Fruit fly (Drosophila melanogaster) Kc167 (cell line): Measurements from ENCODE around the gene ZAP3.

Experiments
- Myc ChIP-seq: fragments of >200 bp; optimal IDR thresholded peaks from 2 replicates; lab custom pipeline; 2017; ENCODE audit warnings: missing external identifiers
- Sin3A ChIP-seq: fragments of >200 bp; optimal IDR thresholded peaks from 2 replicates; lab custom pipeline; 2018; ENCODE audit warnings: missing external identifiers
- h ChIP-seq: fragments of >200 bp; optimal IDR thresholded peaks from 3 replicates; lab custom pipeline; 2018; ENCODE audit warnings: missing external identifiers
- insv ChIP-seq: fragments of >200 bp; optimal IDR thresholded peaks from 3 replicates; lab custom pipeline; 2018; ENCODE audit warnings: missing external identifiers
- psq ChIP-seq: fragments of >200 bp; optimal IDR thresholded peaks from 2 replicates; lab custom pipeline; 2017; ENCODE audit warnings: missing external identifiers
- ttk ChIP-seq: sonication (Bioruptor generic); optimal IDR thresholded peaks from 2 replicates; lab custom pipeline; 2017; ENCODE audit warnings: missing external identifiers

ZAP3 gene

dm6 chrX:10082185-10082949 lies at the start of gene ZAP3:
Gene ZAP3, minus strand, starts transcription at chrX:10082492.
- TF ChIP-seq ttk (lab: Kevin White, UChicago) (no peak), insv (no peak), h (lab: Kevin White, UChicago) (no peak)

dm6 chrX:10127204-10127603 lies 44.9 kb upstream of the ZAP3 start:
- TF ChIP-seq insv (no peak), Sin3A (no peak), Myc (lab: Kevin White, UChicago) (no peak), ttk (lab: Kevin White, UChicago) (no peak), h (lab: Kevin White, UChicago) (no peak), psq (lab: Kevin White, UChicago) (no peak)

- TF ChIP-seq h (lab: Kevin White, UChicago) = no peak
- TF ChIP-seq insv = no peak
- no peak for TF ChIP-seq Sin3A
- TF ChIP-seq psq (lab: Kevin White, UChicago) = no peak
- TF ChIP-seq ttk (lab: Kevin White, UChicago) = no peak
- no peak for TF ChIP-seq Myc (lab: Kevin White, UChicago)
Observed at dm6 chrX:10125629-10126028, 43.3 kb upstream of the ZAP3 start.

- no peak for TF ChIP-seq h (lab: Kevin White, UChicago)
- TF ChIP-seq Sin3A = no peak
- TF ChIP-seq ttk (lab: Kevin White, UChicago) = no peak
- no peak for TF ChIP-seq Myc (lab: Kevin White, UChicago)
- no peak for TF ChIP-seq psq (lab: Kevin White, UChicago)
- TF ChIP-seq insv = no peak
Observed at dm6 chrX:10118333-10118732, 36.0 kb upstream of the ZAP3 start.

- TF ChIP-seq insv = no peak
Observed at dm6 chrX:10115582-10116207, 33.4 kb upstream of the ZAP3 start.

- TF ChIP-seq Myc (lab: Kevin White, UChicago) = no peak
- no peak for TF ChIP-seq insv
Observed at dm6 chrX:10113910-10114790, 31.9 kb upstream of the ZAP3 start.

dm6 chrX:10110898-10111297 lies 28.6 kb upstream of the ZAP3 start:
- TF ChIP-seq h (lab: Kevin White, UChicago) (no peak), ttk (lab: Kevin White, UChicago) (no peak), psq (lab: Kevin White, UChicago) (no peak), Sin3A (no peak), insv (no peak), Myc (lab: Kevin White, UChicago) (no peak)

dm6 chrX:10108286-10108685 lies 26.0 kb upstream of the ZAP3 start:
- TF ChIP-seq Sin3A (no peak), ttk (lab: Kevin White, UChicago) (no peak), h (lab: Kevin White, UChicago) (no peak), psq (lab: Kevin White, UChicago) (no peak), insv (no peak), Myc (lab: Kevin White, UChicago) (no peak)

- no peak for TF ChIP-seq ttk (lab: Kevin White, UChicago)
- TF ChIP-seq psq (lab: Kevin White, UChicago) = no peak
- TF ChIP-seq Myc (lab: Kevin White, UChicago) = no peak
- no peak for TF ChIP-seq h (lab: Kevin White, UChicago)
- TF ChIP-seq insv = no peak
- TF ChIP-seq Sin3A = no peak
Observed at dm6 chrX:10106562-10107147, 24.4 kb upstream of the ZAP3 start.

- no peak for TF ChIP-seq ttk (lab: Kevin White, UChicago)
- no peak for TF ChIP-seq h (lab: Kevin White, UChicago)
- TF ChIP-seq psq (lab: Kevin White, UChicago) = no peak
- no peak for TF ChIP-seq insv
- TF ChIP-seq Myc (lab: Kevin White, UChicago) = no peak
- TF ChIP-seq Sin3A = no peak
Observed at dm6 chrX:10105701-10106307, 23.5 kb upstream of the ZAP3 start.

dm6 chrX:10104477-10104876 lies 22.2 kb upstream of the ZAP3 start:
- TF ChIP-seq Myc (lab: Kevin White, UChicago) (no peak), ttk (lab: Kevin White, UChicago) (no peak), insv (no peak), Sin3A (no peak), h (lab: Kevin White, UChicago) (no peak), psq (lab: Kevin White, UChicago) (no peak)
